Worm (Caenorhabditis elegans) whole organism, L1 larva: ENCODE results near the gene R10H10.7.

Experiments used
- C04F5.9 ChIP-seq: sonication (generic microtip); optimal IDR thresholded peaks from 2 replicates; lab custom pipeline; 2016; ENCODE audit warnings: missing genetic modification characterization, missing compliant biosample characterization
- C16A3.4 ChIP-seq: fragments of 150-350 bp; optimal IDR thresholded peaks from 2 replicates; lab custom pipeline; 2014; ENCODE audit warnings: missing biosample characterization, missing genetic modification characterization
- C34B4.2 ChIP-seq: sonication (generic microtip); optimal IDR thresholded peaks from 2 replicates; lab custom pipeline; 2017; ENCODE audit warnings: mild to moderate bottlenecking, missing genetic modification characterization, missing compliant biosample characterization
- F16B12.6 ChIP-seq: fragments of 150-350 bp; optimal IDR thresholded peaks from 2 replicates; lab custom pipeline; 2014; ENCODE audit warnings: missing biosample characterization, missing genetic modification characterization
- Y116A8C.19 ChIP-seq: sonication (generic microtip); optimal IDR thresholded peaks from 2 replicates; lab custom pipeline; 2016; ENCODE audit warnings: missing compliant biosample characterization, missing genetic modification characterization, borderline replicate concordance
- aha-1 ChIP-seq: fragments of 150-350 bp; optimal IDR thresholded peaks from 2 replicates; lab custom pipeline; 2014; ENCODE audit warnings: missing biosample characterization, missing genetic modification characterization
- alr-1 ChIP-seq: fragments of 200-800 bp; sonication (Bioruptor generic); optimal IDR thresholded peaks from 2 replicates; lab custom pipeline; 2018; ENCODE audit warnings: borderline replicate concordance, mild to moderate bottlenecking, missing genetic modification characterization, missing compliant biosample characterization
- aly-2 ChIP-seq: fragments of 150-350 bp; optimal IDR thresholded peaks from 2 replicates; lab custom pipeline; 2014; ENCODE audit warnings: missing biosample characterization, missing genetic modification characterization
- ceh-63 ChIP-seq: fragments of 200-800 bp; sonication (Bioruptor generic); optimal IDR thresholded peaks from 2 replicates; lab custom pipeline; 2018; ENCODE audit warnings: mild to moderate bottlenecking, missing genetic modification characterization, missing compliant biosample characterization
- ceh-8 ChIP-seq: fragments of 200-800 bp; sonication (Bioruptor generic); optimal IDR thresholded peaks from 2 replicates; lab custom pipeline; 2018; ENCODE audit warnings: mild to moderate bottlenecking, missing genetic modification characterization, moderate library complexity, missing compliant biosample characterization
- ceh-88 ChIP-seq: fragments of 200-800 bp; sonication (Bioruptor generic); IDR thresholded peaks from 2 replicates; pipeline ENCODE4 v1.3.6; 2022; ENCODE audit warnings: missing genetic modification characterization, missing compliant biosample characterization
- ceh-90 ChIP-seq: sonication (generic microtip); optimal IDR thresholded peaks from 2 replicates; lab custom pipeline; 2016; ENCODE audit warnings: missing genetic modification characterization, missing compliant biosample characterization
- dsc-1 ChIP-seq: sonication (generic microtip); optimal IDR thresholded peaks from 2 replicates; lab custom pipeline; 2016; ENCODE audit warnings: mild to moderate bottlenecking, missing genetic modification characterization, missing compliant biosample characterization
- efl-3 ChIP-seq: fragments of 200-800 bp; sonication (Bioruptor generic); optimal IDR thresholded peaks from 2 replicates; lab custom pipeline; 2018; ENCODE audit warnings: mild to moderate bottlenecking, missing genetic modification characterization, missing compliant biosample characterization
- egl-13 ChIP-seq: sonication (generic microtip); optimal IDR thresholded peaks from 2 replicates; lab custom pipeline; 2016; ENCODE audit warnings: missing genotype, missing genetic modification reagents, missing genetic modification characterization, missing compliant biosample characterization
- egl-27 ChIP-seq, 2 experiments: fragments of 150-350 bp in 1 of 2; sonication (generic microtip); optimal IDR thresholded peaks; 3 replicates each; lab custom pipeline; 2017 to 2018; ENCODE audit warnings: missing biosample characterization in 2 of 2, missing genetic modification characterization in 2 of 2, missing genetic modification reagents in 2 of 2
- elt-2 ChIP-seq: sonication (generic microtip); optimal IDR thresholded peaks from 2 replicates; lab custom pipeline; 2016; ENCODE audit warnings: missing genetic modification characterization, mild to moderate bottlenecking, inconsistent platforms, missing compliant biosample characterization, missing genetic modification reagents
- elt-3 ChIP-seq, 6 experiments: fragments of 150-350 bp in 1 of 6; sonication (generic microtip); optimal IDR thresholded peaks; 2 replicates each; lab custom pipeline; 2017 to 2018; ENCODE audit warnings: missing biosample characterization in 6 of 6, missing genetic modification characterization in 6 of 6, inconsistent platforms in 1 of 6
- ets-5 ChIP-seq: fragments of 200-800 bp; sonication (Bioruptor generic); IDR thresholded peaks from 2 replicates; pipeline ENCODE4 v1.3.6; 2022; ENCODE audit warnings: missing genetic modification characterization, missing compliant biosample characterization
- grh-1 ChIP-seq: fragments of 200-800 bp; sonication (Bioruptor generic); IDR thresholded peaks from 2 replicates; pipeline ENCODE4 v1.3.6; 2022; ENCODE audit warnings: missing genetic modification reagents, missing genetic modification characterization, missing compliant biosample characterization
- hlh-17 ChIP-seq: fragments of 200-800 bp; sonication (Bioruptor generic); optimal IDR thresholded peaks from 2 replicates; lab custom pipeline; 2018; ENCODE audit warnings: missing genetic modification characterization, mild to moderate bottlenecking, missing compliant biosample characterization, moderate library complexity, borderline replicate concordance
- hpl-2 ChIP-seq: fragments of 150-350 bp; optimal IDR thresholded peaks from 2 replicates; lab custom pipeline; 2014; ENCODE audit warnings: missing biosample characterization, missing genetic modification reagents, missing genetic modification characterization
- jun-1 ChIP-seq: fragments of 150-350 bp; optimal IDR thresholded peaks from 2 replicates; lab custom pipeline; 2014; ENCODE audit warnings: missing biosample characterization, missing genetic modification reagents, missing genetic modification characterization
- lin-13 ChIP-seq: fragments of 150-350 bp; optimal IDR thresholded peaks from 2 replicates; lab custom pipeline; 2014; ENCODE audit warnings: missing biosample characterization, missing genetic modification reagents, missing genetic modification characterization
- lin-35 ChIP-seq, 2 experiments: fragments of 150-350 bp; optimal IDR thresholded peaks; 2 replicates each; lab custom pipeline; 2014; ENCODE audit warnings: missing biosample characterization in 2 of 2, missing genetic modification characterization in 2 of 2, missing genetic modification reagents in 2 of 2
- mdl-1 ChIP-seq, 2 experiments: fragments of 150-350 bp; optimal IDR thresholded peaks; 2 replicates each; lab custom pipeline; 2014 to 2017; ENCODE audit warnings: missing biosample characterization in 2 of 2, missing genetic modification characterization in 2 of 2, inconsistent platforms in 1 of 2
- mef-2 ChIP-seq: fragments of 150-350 bp; optimal IDR thresholded peaks from 2 replicates; lab custom pipeline; 2014; ENCODE audit warnings: missing biosample characterization, missing genetic modification characterization
- mep-1 ChIP-seq: fragments of 150-350 bp; optimal IDR thresholded peaks from 2 replicates; lab custom pipeline; 2014; ENCODE audit warnings: missing biosample characterization, missing genetic modification characterization
- nhr-20 ChIP-seq: sonication (generic microtip); optimal IDR thresholded peaks from 2 replicates; lab custom pipeline; 2016; ENCODE audit warnings: mild to moderate bottlenecking, missing genetic modification characterization, missing compliant biosample characterization
- nhr-237 ChIP-seq: fragments of 150-350 bp; optimal IDR thresholded peaks from 2 replicates; lab custom pipeline; 2014; ENCODE audit warnings: missing biosample characterization, missing genetic modification characterization
- nhr-28 ChIP-seq: fragments of 150-350 bp; optimal IDR thresholded peaks from 2 replicates; lab custom pipeline; 2014; ENCODE audit warnings: missing biosample characterization, missing genetic modification characterization
- nhr-76 ChIP-seq: sonication (generic microtip); optimal IDR thresholded peaks from 2 replicates; lab custom pipeline; 2017; ENCODE audit warnings: missing biosample characterization, missing genetic modification characterization
- nhr-84 ChIP-seq: sonication (generic microtip); optimal IDR thresholded peaks from 2 replicates; lab custom pipeline; 2017; ENCODE audit warnings: missing biosample characterization, missing genetic modification characterization
- pag-3 ChIP-seq: sonication (generic microtip); optimal IDR thresholded peaks from 2 replicates; lab custom pipeline; 2017; ENCODE audit warnings: missing genetic modification characterization, mild to moderate bottlenecking, missing compliant biosample characterization, antibody characterized with exemption, borderline replicate concordance; ENCODE audit not compliant: insufficient read depth
- pax-3 ChIP-seq: fragments of 200-800 bp; sonication (Bioruptor generic); optimal IDR thresholded peaks from 2 replicates; lab custom pipeline; 2018; ENCODE audit warnings: mild to moderate bottlenecking, missing genetic modification characterization, moderate library complexity, missing compliant biosample characterization
- rnt-1 ChIP-seq: sonication (generic microtip); optimal IDR thresholded peaks from 2 replicates; lab custom pipeline; 2016; ENCODE audit warnings: mild to moderate bottlenecking, missing genetic modification characterization, moderate library complexity, missing compliant biosample characterization
- skn-1 ChIP-seq: fragments of 150-350 bp; optimal IDR thresholded peaks from 2 replicates; lab custom pipeline; 2014; ENCODE audit warnings: missing biosample characterization, missing genetic modification characterization
- snpc-4 ChIP-seq: fragments of 150-350 bp; optimal IDR thresholded peaks from 2 replicates; lab custom pipeline; 2014; ENCODE audit warnings: missing biosample characterization, missing genetic modification characterization
- snu-23 ChIP-seq: sonication (generic microtip); optimal IDR thresholded peaks from 2 replicates; lab custom pipeline; 2016; ENCODE audit warnings: missing genetic modification characterization, missing compliant biosample characterization
- sox-4 ChIP-seq: sonication (generic microtip); optimal IDR thresholded peaks from 2 replicates; lab custom pipeline; 2016; ENCODE audit warnings: missing genetic modification characterization, missing compliant biosample characterization
- sup-37 ChIP-seq: fragments of 200-800 bp; sonication (Bioruptor generic); optimal IDR thresholded peaks from 2 replicates; lab custom pipeline; 2018; ENCODE audit warnings: mild to moderate bottlenecking, missing genetic modification characterization, missing compliant biosample characterization
- swsn-7 ChIP-seq: sonication (generic microtip); optimal IDR thresholded peaks from 2 replicates; lab custom pipeline; 2016; ENCODE audit warnings: missing genetic modification characterization, missing compliant biosample characterization
- unc-62 ChIP-seq: fragments of 150-350 bp; optimal IDR thresholded peaks from 2 replicates; lab custom pipeline; 2014; ENCODE audit warnings: missing biosample characterization, missing genetic modification reagents, missing genetic modification characterization
- unc-98 ChIP-seq: fragments of 200-800 bp; sonication (Bioruptor generic); IDR thresholded peaks from 2 replicates; pipeline ENCODE4 v1.3.6; 2022; ENCODE audit warnings: missing genetic modification characterization, missing compliant biosample characterization
- vab-15 ChIP-seq: sonication (generic microtip); optimal IDR thresholded peaks from 2 replicates; lab custom pipeline; 2017; ENCODE audit warnings: missing genotype, mild to moderate bottlenecking, missing genetic modification characterization, missing compliant biosample characterization
- xbp-1 ChIP-seq: sonication (generic microtip); optimal IDR thresholded peaks from 2 replicates; lab custom pipeline; 2016; ENCODE audit warnings: missing genetic modification characterization, missing compliant biosample characterization
- zip-4 ChIP-seq: fragments of 200-800 bp; sonication (Bioruptor generic); optimal IDR thresholded peaks from 2 replicates; lab custom pipeline; 2018; ENCODE audit warnings: mild to moderate bottlenecking, missing genetic modification characterization, moderate library complexity, missing compliant biosample characterization
- ztf-11 ChIP-seq, 2 experiments: sonication (generic microtip); optimal IDR thresholded peaks; 2 replicates each; lab custom pipeline; 2016 to 2017; ENCODE audit warnings: missing genetic modification characterization in 2 of 2, missing biosample characterization in 1 of 2, missing compliant biosample characterization in 1 of 2

R10H10.7 gene

DNA sequence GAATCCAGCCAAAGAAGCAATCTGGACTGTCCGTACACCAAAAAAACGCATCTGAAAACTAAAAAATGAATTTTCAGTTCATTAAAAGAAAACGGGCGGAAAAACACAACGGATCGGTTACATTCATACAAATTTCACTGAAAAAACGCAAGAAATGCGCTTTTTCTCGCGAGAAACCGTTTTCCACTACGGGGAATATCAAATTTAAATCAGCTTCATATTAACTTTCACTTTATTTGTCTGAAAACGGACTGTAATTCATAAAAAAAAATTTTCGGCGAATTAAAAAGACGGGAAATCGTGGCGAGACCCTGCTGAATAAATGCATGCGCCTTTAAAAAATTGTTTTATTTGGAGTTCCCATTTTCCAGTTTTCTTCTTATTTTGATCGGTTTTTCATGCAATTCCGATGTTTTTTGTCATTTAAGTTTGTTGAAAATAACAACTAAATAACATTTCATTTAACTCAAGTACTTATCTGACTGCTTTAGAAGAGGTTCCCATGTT lies 45.9 kb downstream of the R10H10.7 start, which contains the start of gene pges-2 (continued):
- TF ChIP-seq unc-62, result no peak
- no peak for TF ChIP-seq sup-37 (GFP tag; lab: Kevin White, UChicago)
- no peak for TF ChIP-seq ets-5
- TF ChIP-seq grh-1 (GFP tag; lab: Robert Waterston, UW), result no peak
- TF ChIP-seq skn-1 (tag; lab: Kevin White, UChicago), result no peak
- TF ChIP-seq zip-4 (GFP tag; lab: Kevin White, UChicago), result no peak
- TF ChIP-seq swsn-7 (tag; lab: Kevin White, UChicago), result peak; percentile 19
- peak; percentile 19 to 44 for TF ChIP-seq lin-35 (GFP tag; optimal IDR thresholded peaks at IDR 0.05; lab: Kevin White, UChicago)
- no peak for TF ChIP-seq dsc-1 (tag; lab: Kevin White, UChicago)
- no peak for TF ChIP-seq ceh-8
- TF ChIP-seq snpc-4 (tag; lab: Kevin White, UChicago), result no peak
- no peak for TF ChIP-seq nhr-76 (tag; lab: Kevin White, UChicago)
- no peak for TF ChIP-seq nhr-28
- no peak for TF ChIP-seq mdl-1 (tag; optimal IDR thresholded peaks at IDR 0.05; lab: Kevin White, UChicago)
- no peak for TF ChIP-seq nhr-20 (tag; lab: Kevin White, UChicago)
- TF ChIP-seq aly-2, result no peak
- TF ChIP-seq mef-2 (tag; lab: Kevin White, UChicago), result no peak
- no peak for TF ChIP-seq efl-3 (GFP tag; lab: Kevin White, UChicago)
- no peak for TF ChIP-seq ceh-63 (GFP tag; lab: Kevin White, UChicago)
- TF ChIP-seq lin-13, result no peak
- TF ChIP-seq snu-23 (GFP tag; lab: Kevin White, UChicago), result peak; percentile 53
- TF ChIP-seq unc-98 (GFP tag; lab: Robert Waterston, UW), result no peak
- TF ChIP-seq C34B4.2, result no peak
- no peak for TF ChIP-seq elt-3 (tag; optimal IDR thresholded peaks at IDR 0.05; lab: Kevin White, UChicago)
- no peak for TF ChIP-seq egl-13 (tag; lab: Kevin White, UChicago)
- TF ChIP-seq alr-1 (tag; lab: Kevin White, UChicago), result no peak
- no peak for TF ChIP-seq hpl-2 (GFP tag; lab: Kevin White, UChicago)
- no peak for TF ChIP-seq elt-2 (tag; lab: Kevin White, UChicago)
- TF ChIP-seq pag-3, result no peak
- TF ChIP-seq C16A3.4 (tag; lab: Kevin White, UChicago), result no peak

ce11 chrIV:10366018-10366417 lies 47.7 kb downstream of the R10H10.7 start, which contains the start of gene sir-2.1:
TSS of gene sir-2.1 (minus strand) at chrIV:10366229.
- TF ChIP-seq elt-3 (tag; optimal IDR thresholded peaks at IDR 0.05; lab: Kevin White, UChicago), result no peak
- TF ChIP-seq swsn-7 (tag; lab: Kevin White, UChicago), result peak; percentile 64
- TF ChIP-seq ztf-11 (tag; optimal IDR thresholded peaks at IDR 0.05; lab: Kevin White, UChicago), result no peak
- no peak for TF ChIP-seq Y116A8C.19 (tag; lab: Kevin White, UChicago)
- TF ChIP-seq aha-1 (tag; lab: Kevin White, UChicago), result no peak
- TF ChIP-seq ceh-88 (GFP tag; lab: Robert Waterston, UW), result no peak
- TF ChIP-seq sox-4 (tag; lab: Kevin White, UChicago), result no peak
- TF ChIP-seq snu-23 (GFP tag; lab: Kevin White, UChicago), result peak; percentile 67
- TF ChIP-seq C04F5.9, result no peak
- TF ChIP-seq unc-62, result no peak
- no peak for TF ChIP-seq nhr-84 (tag; lab: Kevin White, UChicago)
- no peak for TF ChIP-seq ets-5
- no peak for TF ChIP-seq nhr-76 (tag; lab: Kevin White, UChicago)
- TF ChIP-seq pag-3, result no peak
- TF ChIP-seq egl-27 (tag; optimal IDR thresholded peaks at IDR 0.05; lab: Kevin White, UChicago), result no peak
- TF ChIP-seq jun-1, result peak; percentile 10
- no peak for TF ChIP-seq hpl-2 (GFP tag; lab: Kevin White, UChicago)
- TF ChIP-seq efl-3 (GFP tag; lab: Kevin White, UChicago), result no peak
- peak; percentile 23 for TF ChIP-seq pax-3
- TF ChIP-seq C16A3.4 (tag; lab: Kevin White, UChicago), result peak; percentile 52
- no peak for TF ChIP-seq ceh-90 (tag; lab: Kevin White, UChicago)
- no peak for TF ChIP-seq unc-98 (GFP tag; lab: Robert Waterston, UW)
- TF ChIP-seq xbp-1 (tag; lab: Kevin White, UChicago), result peak; percentile 68
- TF ChIP-seq ceh-63 (GFP tag; lab: Kevin White, UChicago), result no peak
- TF ChIP-seq mdl-1 (tag; optimal IDR thresholded peaks at IDR 0.05; lab: Kevin White, UChicago), result no peak
- peak; percentile 66 for TF ChIP-seq mep-1 (tag; lab: Kevin White, UChicago)
- no peak for TF ChIP-seq lin-13
- no peak for TF ChIP-seq nhr-237 (tag; lab: Kevin White, UChicago)
- TF ChIP-seq F16B12.6, result no peak
- no peak for TF ChIP-seq hlh-17 (GFP tag; lab: Kevin White, UChicago)
- TF ChIP-seq vab-15 (tag; lab: Kevin White, UChicago), result no peak
- no peak for TF ChIP-seq nhr-28
- peak; percentile 48 for TF ChIP-seq rnt-1 (tag; lab: Kevin White, UChicago)
- no peak for TF ChIP-seq C34B4.2
- TF ChIP-seq lin-35 (GFP tag; optimal IDR thresholded peaks at IDR 0.05; lab: Kevin White, UChicago), result peak; percentile 57 to 76
- TF ChIP-seq mef-2 (tag; lab: Kevin White, UChicago), result no peak
- no peak for TF ChIP-seq aly-2
